Fruit fly (Drosophila melanogaster) whole organism, pupa: ENCODE results near the gene Obp93a.

Source experiments
- CG12605 ChIP-seq: fragments of 200-800 bp; sonication (Bioruptor generic); IDR thresholded peaks from 2 replicates; pipeline ENCODE4 v1.3.6; 2022; ENCODE audit warnings: missing biosample characterization, missing genetic modification characterization
- CG14655 ChIP-seq: fragments of 200-800 bp; sonication (Bioruptor generic); optimal IDR thresholded peaks from 3 replicates; lab custom pipeline; 2017; ENCODE audit warnings: mild to moderate bottlenecking, missing biosample characterization, missing genetic modification reagents, missing genetic modification characterization
- CG15710 ChIP-seq: fragments of 200-800 bp; sonication (Bioruptor generic); optimal IDR thresholded peaks from 2 replicates; lab custom pipeline; 2018; ENCODE audit warnings: missing biosample characterization, mild to moderate bottlenecking, missing genetic modification characterization, moderate library complexity
- CG17806 ChIP-seq: fragments of 200-800 bp; sonication (Bioruptor generic); optimal IDR thresholded peaks from 2 replicates; lab custom pipeline; 2018; ENCODE audit warnings: missing biosample characterization, mild to moderate bottlenecking, missing genetic modification characterization, moderate library complexity
- CG34367 ChIP-seq: fragments of 200-800 bp; sonication (Bioruptor generic); optimal IDR thresholded peaks from 2 replicates; lab custom pipeline; 2018; ENCODE audit warnings: missing biosample characterization, mild to moderate bottlenecking, missing genetic modification characterization
- CG4496 ChIP-seq: fragments of 200-800 bp; sonication (Bioruptor generic); IDR thresholded peaks from 3 replicates; pipeline ENCODE4 v1.3.6; 2022; ENCODE audit warnings: missing biosample characterization, missing genetic modification characterization
- CG8301 ChIP-seq: fragments of 200-800 bp; sonication (Bioruptor generic); optimal IDR thresholded peaks from 2 replicates; lab custom pipeline; 2018; ENCODE audit warnings: missing biosample characterization, mild to moderate bottlenecking, missing genetic modification characterization
- D1 ChIP-seq: fragments of 200-800 bp; sonication (Bioruptor generic); optimal IDR thresholded peaks from 2 replicates; lab custom pipeline; 2018; ENCODE audit warnings: missing biosample characterization, mild to moderate bottlenecking, missing genetic modification characterization, moderate library complexity
- EcR ChIP-seq: fragments of 200-800 bp; sonication (Bioruptor generic); optimal IDR thresholded peaks from 3 replicates; lab custom pipeline; 2019; ENCODE audit warnings: missing biosample characterization, missing genetic modification characterization, mild to moderate bottlenecking, moderate library complexity, missing genetic modification reagents
- Ets98B ChIP-seq: fragments of 200-800 bp; sonication (Bioruptor generic); IDR thresholded peaks from 2 replicates; pipeline ENCODE4 v1.3.6; 2022; ENCODE audit warnings: missing biosample characterization, missing genetic modification characterization
- Pif1B ChIP-seq: fragments of 200-800 bp; sonication (Bioruptor generic); optimal IDR thresholded peaks from 3 replicates; lab custom pipeline; 2016; ENCODE audit warnings: missing biosample characterization, missing genetic modification characterization
- fd96Ca ChIP-seq: fragments of 200-800 bp; sonication (Bioruptor generic); IDR thresholded peaks from 3 replicates; pipeline ENCODE4 v1.3.6; 2022; ENCODE audit warnings: missing biosample characterization, missing genetic modification characterization
- gl ChIP-seq: fragments of 200-800 bp; sonication (Bioruptor generic); optimal IDR thresholded peaks from 2 replicates; lab custom pipeline; 2018; ENCODE audit warnings: missing biosample characterization, mild to moderate bottlenecking, missing genetic modification characterization
- rn ChIP-seq: fragments of 200-800 bp; sonication (Bioruptor generic); IDR thresholded peaks from 2 replicates; pipeline ENCODE4 v1.3.6; 2022; ENCODE audit warnings: missing biosample characterization, missing genetic modification characterization

dm6 chr3R:21097631-21098117 is 31.8 kb downstream of the Obp93a start, which contains the start of gene RhoGAP93B:
- TF ChIP-seq gl (tag; lab: Kevin White, UChicago) (peak; percentile 47), CG4496 (GFP tag; lab: Robert Waterston, UW) (peak; percentile 83; the same call in 2 of the 3 replicates), Pif1B (GFP tag; lab: Kevin White, UChicago) (no peak), EcR (GFP tag; lab: Kevin White, UChicago) (peak; percentile 10), D1 (tag; lab: Kevin White, UChicago) (no peak), CG8301 (tag; lab: Kevin White, UChicago) (no peak), CG14655 (GFP tag; lab: Kevin White, UChicago) (no peak), fd96Ca (peak; percentile 95), rn (GFP tag; lab: Robert Waterston, UW) (peak; percentile 80), CG12605 (GFP tag; lab: Robert Waterston, UW) (peak; percentile 60), CG34367 (peak; percentile 64), CG15710 (tag; lab: Kevin White, UChicago) (peak; percentile 76), CG17806 (peak; percentile 69), Ets98B (GFP tag; lab: Robert Waterston, UW) (peak; percentile 90)
